Fruit fly (Drosophila melanogaster): Measurements from ENCODE around the gene Teh4.
A peak's percentile ranks its signal among the peaks of the same experiment; 100 is the strongest.

The Teh4 gene

DNA sequence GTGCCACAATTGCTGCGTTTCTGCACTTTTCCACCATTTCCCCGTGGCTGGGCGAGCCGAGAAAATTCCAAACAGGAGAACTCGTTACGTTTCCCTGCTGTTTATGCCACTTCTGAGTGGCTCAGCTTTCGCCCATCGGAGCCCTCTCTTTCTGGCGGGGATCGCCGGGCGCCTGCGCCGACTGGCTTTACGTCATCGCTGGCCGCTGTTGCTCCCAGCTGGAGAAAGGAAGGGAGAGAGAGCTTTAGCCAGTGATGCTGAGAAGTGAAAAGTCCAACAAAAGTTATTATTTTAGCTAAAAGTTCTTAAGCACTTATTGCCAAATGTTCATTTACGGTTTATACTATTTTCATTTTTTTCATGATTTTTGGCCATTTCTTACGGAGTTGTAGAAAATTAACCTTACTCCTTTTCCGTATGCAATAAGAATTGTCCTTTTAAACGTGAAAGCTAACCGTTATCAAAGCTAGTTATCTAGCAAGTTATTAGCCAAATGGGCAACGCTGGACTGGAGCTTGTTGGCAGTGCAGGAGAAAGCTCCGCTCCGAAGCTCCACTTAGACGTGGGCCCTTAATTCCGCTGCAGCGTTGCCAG lies 10.0 kb upstream of the Teh4 start, which contains the start of the genes Teh2 and tipE:
Gene Teh2, minus strand, starts transcription at position 94 of the 594 bp plus-strand sequence.
Gene tipE, plus strand, starts transcription at position 570 of the 594 bp plus-strand sequence.
- TF ChIP-seq Dfd (GFP tag; optimal IDR thresholded peaks at IDR 0.05) (no peak), CG9437 (GFP tag; optimal IDR thresholded peaks at IDR 0.05) (peak; percentile 23), Stat92E (GFP tag; optimal IDR thresholded peaks at IDR 0.05) (no peak), NfI (GFP tag; optimal IDR thresholded peaks at IDR 0.05) (no peak), Six4 (GFP tag; optimal IDR thresholded peaks at IDR 0.05) (no peak), en (GFP tag; optimal IDR thresholded peaks at IDR 0.05) (no peak), D19B (GFP tag; optimal IDR thresholded peaks at IDR 0.05) (no peak), zen2 (GFP tag; IDR thresholded peaks at IDR 0.05; ENCODE audit: partially characterized antibody) (no peak), Jarid2 (GFP tag; optimal IDR thresholded peaks at IDR 0.05) (no peak), CG6272 (GFP tag; IDR thresholded peaks at IDR 0.05) (no peak), Scr (GFP tag; IDR thresholded peaks at IDR 0.05; ENCODE audit: partially characterized antibody) (no peak), CG15514 (GFP tag; optimal IDR thresholded peaks at IDR 0.05) (peak; percentile 5), cg (GFP tag; optimal IDR thresholded peaks at IDR 0.05) (no peak), ewg (GFP tag; optimal IDR thresholded peaks at IDR 0.05) (peak; percentile 89), Hey (tag; optimal IDR thresholded peaks at IDR 0.05) (no peak), ap (GFP tag; IDR thresholded peaks at IDR 0.05) (no peak), CG2120 (GFP tag; optimal IDR thresholded peaks at IDR 0.05) (peak; percentile 18), Side (GFP tag; optimal IDR thresholded peaks at IDR 0.05) (no peak), Pdp1 (GFP tag; optimal IDR thresholded peaks at IDR 0.05) (peak in 1 of 2 experiments; percentile 50), Sry-β (GFP tag; optimal IDR thresholded peaks at IDR 0.05) (peak; percentile 86), Ets65A (GFP tag) (peak; percentile 61), row (GFP tag; IDR thresholded peaks at IDR 0.05) (peak; percentile 58), CG18599 (GFP tag; optimal IDR thresholded peaks at IDR 0.05) (peak; percentile 16), CG16813 (GFP tag; IDR thresholded peaks at IDR 0.05; ENCODE audit: partially characterized antibody) (no peak), Trl (optimal IDR thresholded peaks at IDR 0.05) (peak; percentile 3 to 18), Trl (GFP tag; optimal IDR thresholded peaks at IDR 0.05) (no peak), CG18011 (GFP tag; optimal IDR thresholded peaks at IDR 0.05) (no peak), CG3995 (GFP tag; optimal IDR thresholded peaks at IDR 0.05) (peak; percentile 3)

DNA sequence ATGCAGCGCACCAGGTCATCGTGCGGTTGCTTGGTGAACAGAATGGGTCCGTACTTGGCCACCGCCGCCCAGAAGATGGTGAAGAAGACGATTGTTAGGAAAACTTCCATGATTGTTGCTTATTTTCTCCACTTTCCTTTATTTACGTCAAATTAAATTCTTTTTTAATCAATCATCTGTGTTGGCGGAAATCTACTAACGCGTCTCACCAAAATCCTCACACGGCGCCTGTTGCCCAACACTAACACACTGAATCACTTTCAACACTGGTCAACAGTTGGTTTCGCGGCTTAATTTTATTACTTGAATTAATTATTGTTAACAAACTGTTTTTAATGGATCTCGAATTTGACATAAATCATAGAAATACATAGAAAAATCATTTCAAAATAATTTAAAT lies 8.6 kb upstream of the Teh4 start, which contains the start of gene VhaM9.7-c:
Gene VhaM9.7-c, minus strand, starts transcription at position 207 of the 400 bp plus-strand sequence.
- peak; percentile 61 for TF ChIP-seq MESR4 (GFP tag; optimal IDR thresholded peaks at IDR 0.05)
- TF ChIP-seq kni (GFP tag; optimal IDR thresholded peaks at IDR 0.05): no peak
- peak; percentile 34 for TF ChIP-seq Max (GFP tag; optimal IDR thresholded peaks at IDR 0.05)
- 0 out of 4 replicates have a peak, but pooled peaks have one; percentile 16 for TF ChIP-seq Dll (GFP tag; IDR thresholded peaks at IDR 0.05; ENCODE audit: partially characterized antibody)
- peak; percentile 29 for TF ChIP-seq Chrac-16 (GFP tag; optimal IDR thresholded peaks at IDR 0.05)
- TF ChIP-seq CG17385 (GFP tag; optimal IDR thresholded peaks at IDR 0.05): peak; percentile 56
- no peak for TF ChIP-seq Sox102F (GFP tag; optimal IDR thresholded peaks at IDR 0.05)
- no peak for TF ChIP-seq HLH3B (GFP tag; IDR thresholded peaks at IDR 0.05)
- TF ChIP-seq HmgD (GFP tag; optimal IDR thresholded peaks at IDR 0.05): peak; percentile 20
- peak; percentile 11 for TF ChIP-seq Mad (GFP tag; optimal IDR thresholded peaks at IDR 0.05)
- TF ChIP-seq tup (GFP tag; optimal IDR thresholded peaks at IDR 0.05): no peak
- peak; percentile 45; the same call in 1 of the 3 replicates for TF ChIP-seq otp (GFP tag; IDR thresholded peaks at IDR 0.05)
- TF ChIP-seq shn (GFP tag; optimal IDR thresholded peaks at IDR 0.05): peak; percentile 40
- TF ChIP-seq CG8089 (GFP tag; optimal IDR thresholded peaks at IDR 0.05): peak; percentile 19
- TF ChIP-seq CG10959 (GFP tag; IDR thresholded peaks at IDR 0.05): no peak
- TF ChIP-seq CG10267 (tag; optimal IDR thresholded peaks at IDR 0.05): peak; percentile 96
- TF ChIP-seq Antp (GFP tag; optimal IDR thresholded peaks at IDR 0.05): peak; percentile 33
- peak; percentile 50; the same call in 1 of the 2 replicates for TF ChIP-seq CG3847 (GFP tag; IDR thresholded peaks at IDR 0.05)
- peak; percentile 60 for TF ChIP-seq HmgZ (tag; optimal IDR thresholded peaks at IDR 0.05)
- TF ChIP-seq fd102C (GFP tag; optimal IDR thresholded peaks at IDR 0.05): no peak
- peak; percentile 20 for TF ChIP-seq BEAF-32 (GFP tag; optimal IDR thresholded peaks at IDR 0.05)
- no peak for TF ChIP-seq tio (GFP tag; optimal IDR thresholded peaks at IDR 0.05)

All from whole organism, embryonic.